Fruit fly (Drosophila melanogaster): ENCODE results near the gene CG46430.
A peak's percentile ranks its signal among the peaks of the same experiment; 100 is the strongest.

The CG46430 gene

DNA sequence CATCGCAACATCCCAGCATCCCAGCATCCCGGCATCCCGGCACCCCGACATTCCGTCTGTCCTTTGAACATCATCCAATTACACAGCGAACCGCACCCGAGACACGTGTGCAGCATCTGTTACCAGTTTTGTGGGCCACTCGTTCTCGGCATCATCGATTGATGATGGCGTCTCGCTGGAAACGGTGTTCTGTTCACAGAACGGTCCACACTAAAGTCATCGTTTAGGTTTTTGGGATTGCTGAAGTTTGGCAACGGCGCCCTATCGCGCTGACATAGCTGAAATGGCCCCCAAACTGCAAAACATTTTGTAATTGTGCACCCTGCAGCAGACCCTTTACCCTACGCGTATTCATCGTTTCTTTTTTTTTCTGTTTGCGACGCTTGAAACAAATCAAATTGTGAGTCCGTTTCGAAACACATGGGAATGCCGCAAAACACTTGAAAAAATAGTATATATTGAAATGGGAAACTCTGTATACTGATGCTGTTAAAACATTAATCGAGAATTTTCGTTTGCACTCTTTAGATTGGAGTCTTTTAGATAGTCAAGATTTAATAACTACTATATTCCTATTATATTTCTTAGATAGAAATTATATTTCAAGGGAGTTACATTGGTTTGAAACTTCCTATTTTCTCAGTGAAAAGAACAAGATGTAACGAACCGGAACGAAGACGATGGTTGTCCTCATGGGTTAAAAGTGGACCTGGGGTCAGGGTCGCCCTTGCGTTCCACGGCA lies 47.5 kb downstream of the CG46430 start:
- TF ChIP-seq CG8159 (tag; optimal IDR thresholded peaks at IDR 0.05) (peak; percentile 69), CG9948 (tag; optimal IDR thresholded peaks at IDR 0.05) (peak; percentile 42), CG15710 (tag; optimal IDR thresholded peaks at IDR 0.05) (peak; percentile 28), rn (GFP tag; IDR thresholded peaks at IDR 0.05) (no peak), fd96Ca (GFP tag; IDR thresholded peaks at IDR 0.05) (no peak), CG32121 (GFP tag; IDR thresholded peaks at IDR 0.05) (no peak), CG34367 (tag; optimal IDR thresholded peaks at IDR 0.05) (peak; percentile 50), CG4496 (GFP tag; IDR thresholded peaks at IDR 0.05) (0 out of 3 replicates have a peak, but pooled peaks have one; percentile 8), Pif1A (GFP tag; optimal IDR thresholded peaks at IDR 0.05) (peak; percentile 0), CG8301 (tag; optimal IDR thresholded peaks at IDR 0.05) (no peak), EcR (GFP tag; optimal IDR thresholded peaks at IDR 0.05) (no peak), Snoo (tag; optimal IDR thresholded peaks at IDR 0.05) (no peak), CG17806 (tag; optimal IDR thresholded peaks at IDR 0.05) (peak; percentile 59)

DNA sequence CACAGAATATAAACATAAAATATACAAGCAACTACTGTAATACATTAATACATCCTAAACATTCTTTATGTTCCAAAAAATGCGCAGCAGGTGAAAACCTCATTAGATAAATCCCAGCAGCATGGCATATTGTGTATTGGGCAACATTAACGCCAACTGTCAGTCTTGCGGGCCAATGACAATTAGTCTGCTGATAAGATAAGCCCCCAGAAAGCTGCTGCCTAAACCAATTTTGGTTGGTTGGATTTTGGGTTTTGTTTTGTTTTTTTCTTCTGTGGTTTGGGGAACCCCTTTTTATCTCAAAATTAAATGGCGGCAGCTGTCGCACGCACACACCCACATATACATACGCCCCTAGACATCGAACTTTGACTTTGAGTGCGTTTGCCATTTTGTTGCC lies 49.9 kb downstream of the CG46430 start:
- TF ChIP-seq CG4496 (GFP tag; IDR thresholded peaks at IDR 0.05) (no peak), gl (tag; optimal IDR thresholded peaks at IDR 0.05) (no peak), Pif1A (GFP tag; optimal IDR thresholded peaks at IDR 0.05) (no peak), fd96Ca (GFP tag; IDR thresholded peaks at IDR 0.05) (no peak), CG9948 (tag; optimal IDR thresholded peaks at IDR 0.05) (no peak), CG34367 (tag; optimal IDR thresholded peaks at IDR 0.05) (no peak), D1 (tag; optimal IDR thresholded peaks at IDR 0.05) (no peak), Pif1B (GFP tag; optimal IDR thresholded peaks at IDR 0.05) (no peak), rn (GFP tag; IDR thresholded peaks at IDR 0.05) (no peak), CG8301 (tag; optimal IDR thresholded peaks at IDR 0.05) (no peak), CG12605 (GFP tag; IDR thresholded peaks at IDR 0.05) (no peak), CG15710 (tag; optimal IDR thresholded peaks at IDR 0.05) (no peak), CG8159 (tag; optimal IDR thresholded peaks at IDR 0.05) (no peak), CG14655 (GFP tag; optimal IDR thresholded peaks at IDR 0.05) (no peak), CG32121 (GFP tag; IDR thresholded peaks at IDR 0.05) (no peak), CG13204 (GFP tag; optimal IDR thresholded peaks at IDR 0.05) (no peak), Snoo (tag; optimal IDR thresholded peaks at IDR 0.05) (no peak)

Measured in whole organism, pupa.